Worm (Caenorhabditis elegans): ENCODE results near the gene gst-4.

ce11 chrIV:10188505-10188904, 46.5 kb downstream of the gst-4 start:
- no peak for TF ChIP-seq R02D3.7 (tag; optimal IDR thresholded peaks at IDR 0.05)
- TF ChIP-seq aly-2 (tag; optimal IDR thresholded peaks at IDR 0.05): no peak
- TF ChIP-seq pha-4 (tag; optimal IDR thresholded peaks at IDR 0.05): no peak
- no peak for TF ChIP-seq nhr-76 (tag; optimal IDR thresholded peaks at IDR 0.05)
- TF ChIP-seq ceh-9 (tag; optimal IDR thresholded peaks at IDR 0.05): no peak
- TF ChIP-seq egl-27 (tag; optimal IDR thresholded peaks at IDR 0.05): no peak
- TF ChIP-seq fkh-10 (GFP tag; optimal IDR thresholded peaks at IDR 0.05): peak; percentile 62
- no peak for TF ChIP-seq skn-1 (tag; optimal IDR thresholded peaks at IDR 0.05)
- no peak for TF ChIP-seq nhr-12 (tag; optimal IDR thresholded peaks at IDR 0.05)
- TF ChIP-seq snpc-4 (tag; optimal IDR thresholded peaks at IDR 0.05): no peak
- TF ChIP-seq tbx-2 (tag; optimal IDR thresholded peaks at IDR 0.05): no peak
- no peak for TF ChIP-seq ama-1 (optimal IDR thresholded peaks at IDR 0.05)
- TF ChIP-seq ZK546.5 (tag; optimal IDR thresholded peaks at IDR 0.05): no peak
- no peak for TF ChIP-seq nhr-77 (tag; optimal IDR thresholded peaks at IDR 0.05)

Measured in whole organism, L3 larva.